Worm (Caenorhabditis elegans): ENCODE results near the gene M163.7.

- no peak for TF ChIP-seq ets-4 (GFP tag; optimal IDR thresholded peaks at IDR 0.05)
- no peak for TF ChIP-seq xnd-1 (tag; optimal IDR thresholded peaks at IDR 0.05)
- no peak for TF ChIP-seq lag-1 (GFP tag; IDR thresholded peaks at IDR 0.05)
- TF ChIP-seq unc-130 (GFP tag; optimal IDR thresholded peaks at IDR 0.05): no peak
- TF ChIP-seq dpl-1 (GFP tag; optimal IDR thresholded peaks at IDR 0.05): no peak
Observed at ce11 chrX:14415641-14416040, 49.0 kb upstream of the M163.7 start, which contains the start of gene F23D12.10.
